Fruit fly (Drosophila melanogaster) whole organism, prepupa: ENCODE measurements around the gene VGlut.

Experiments
- Blimp-1 ChIP-seq: fragments of 200-800 bp; sonication (Bioruptor generic); optimal IDR thresholded peaks from 3 replicates; lab custom pipeline; 2017; ENCODE audit warnings: missing biosample characterization, missing genetic modification characterization, mild to moderate bottlenecking, moderate library complexity, missing genetic modification reagents
- CG10631 ChIP-seq: fragments of 200-800 bp; sonication (Bioruptor generic); optimal IDR thresholded peaks from 2 replicates; lab custom pipeline; 2016; ENCODE audit warnings: missing biosample characterization, missing genetic modification characterization
- CG10669 ChIP-seq: fragments of 200-800 bp; sonication (Bioruptor generic); optimal IDR thresholded peaks from 3 replicates; lab custom pipeline; 2018; ENCODE audit warnings: missing biosample characterization, mild to moderate bottlenecking, missing genetic modification characterization, moderate library complexity
- CG11762 ChIP-seq: fragments of 200-800 bp; sonication (Bioruptor generic); optimal IDR thresholded peaks from 3 replicates; lab custom pipeline; 2016; ENCODE audit warnings: missing biosample characterization, missing genetic modification characterization; ENCODE audit not compliant: insufficient read depth
- CG11902 ChIP-seq: fragments of 200-800 bp; sonication (Bioruptor generic); optimal IDR thresholded peaks from 3 replicates; lab custom pipeline; 2016; ENCODE audit warnings: missing biosample characterization, missing genetic modification characterization
- CG15336 ChIP-seq: fragments of 200-800 bp; sonication (Bioruptor generic); IDR thresholded peaks from 2 replicates; pipeline ENCODE4 v1.3.6; 2022; ENCODE audit warnings: missing biosample characterization, missing genetic modification characterization
- CG1621 ChIP-seq: fragments of 200-800 bp; sonication (Bioruptor generic); optimal IDR thresholded peaks from 3 replicates; lab custom pipeline; 2018; ENCODE audit warnings: missing biosample characterization, mild to moderate bottlenecking, missing genetic modification characterization
- CG16779 ChIP-seq: fragments of 200-800 bp; sonication (Bioruptor generic); optimal IDR thresholded peaks from 3 replicates; lab custom pipeline; 2017; ENCODE audit warnings: missing biosample characterization, mild to moderate bottlenecking, missing genetic modification characterization
- CG3032 ChIP-seq: fragments of 200-800 bp; optimal IDR thresholded peaks from 2 replicates; lab custom pipeline; 2019; ENCODE audit warnings: missing biosample characterization, mild to moderate bottlenecking, missing genetic modification characterization, moderate library complexity
- CG31627 ChIP-seq: fragments of 200-800 bp; sonication (Bioruptor generic); optimal IDR thresholded peaks from 3 replicates; lab custom pipeline; 2016; ENCODE audit warnings: missing biosample characterization, missing genetic modification characterization
- CG32006 ChIP-seq: fragments of 200-800 bp; sonication (Bioruptor generic); optimal IDR thresholded peaks from 3 replicates; lab custom pipeline; 2017; ENCODE audit warnings: missing biosample characterization, mild to moderate bottlenecking, missing genetic modification characterization
- CG34406 ChIP-seq: fragments of 200-800 bp; sonication (Bioruptor generic); optimal IDR thresholded peaks from 3 replicates; lab custom pipeline; 2016; ENCODE audit warnings: missing biosample characterization, missing genetic modification characterization
- CG6163 ChIP-seq: fragments of 200-800 bp; sonication (Bioruptor generic); IDR thresholded peaks from 3 replicates; pipeline ENCODE4 v1.3.6; 2022; ENCODE audit warnings: missing biosample characterization, missing genetic modification characterization
- CG6276 ChIP-seq: fragments of 200-800 bp; sonication (Bioruptor generic); optimal IDR thresholded peaks from 2 replicates; lab custom pipeline; 2017; ENCODE audit warnings: missing biosample characterization, mild to moderate bottlenecking, missing genetic modification characterization
- CG6808 ChIP-seq: fragments of 200-800 bp; sonication (Bioruptor generic); optimal IDR thresholded peaks from 3 replicates; lab custom pipeline; 2017; ENCODE audit warnings: missing biosample characterization, missing genetic modification characterization, mild to moderate bottlenecking, moderate library complexity, missing genetic modification reagents
- CG7368 ChIP-seq: fragments of 200-800 bp; sonication (Bioruptor generic); optimal IDR thresholded peaks from 3 replicates; lab custom pipeline; 2016; ENCODE audit warnings: missing biosample characterization, missing genetic modification characterization
- CG8319 ChIP-seq: fragments of 200-800 bp; sonication (Bioruptor generic); optimal IDR thresholded peaks from 3 replicates; lab custom pipeline; 2016; ENCODE audit warnings: missing biosample characterization, missing genetic modification characterization
- CG9139 ChIP-seq: fragments of 200-800 bp; sonication (Bioruptor generic); optimal IDR thresholded peaks from 3 replicates; lab custom pipeline; 2017; ENCODE audit warnings: missing biosample characterization, mild to moderate bottlenecking, missing genetic modification characterization
- Eip75B ChIP-seq: fragments of 200-800 bp; sonication (Bioruptor generic); optimal IDR thresholded peaks from 3 replicates; lab custom pipeline; 2016; ENCODE audit warnings: missing biosample characterization, missing genetic modification characterization
- Eip78C ChIP-seq: fragments of 200-800 bp; sonication (Bioruptor generic); peaks from one replicate; lab custom pipeline; 2016; ENCODE audit warnings: missing biosample characterization, missing genetic modification characterization
- Ets21C ChIP-seq: fragments of 200-800 bp; sonication (Bioruptor generic); optimal IDR thresholded peaks from 3 replicates; lab custom pipeline; 2016; ENCODE audit warnings: missing biosample characterization, missing genetic modification characterization
- Ets96B ChIP-seq: fragments of 200-800 bp; optimal IDR thresholded peaks from 2 replicates; lab custom pipeline; 2019; ENCODE audit warnings: missing biosample characterization, mild to moderate bottlenecking, missing genetic modification characterization, moderate library complexity
- Hr38 ChIP-seq: sonication (Bioruptor generic); optimal IDR thresholded peaks from 2 replicates; lab custom pipeline; 2016; ENCODE audit warnings: missing biosample characterization, missing genetic modification characterization
- Hr39 ChIP-seq: fragments of 200-800 bp; sonication (Bioruptor generic); optimal IDR thresholded peaks from 2 replicates; lab custom pipeline; 2016; ENCODE audit warnings: missing biosample characterization, missing genetic modification characterization
- Lpt ChIP-seq: fragments of 200-800 bp; sonication (Bioruptor generic); optimal IDR thresholded peaks from 3 replicates; lab custom pipeline; 2016; ENCODE audit warnings: missing biosample characterization, missing genetic modification characterization
- Smox ChIP-seq: fragments of 200-800 bp; sonication (Bioruptor generic); optimal IDR thresholded peaks from 3 replicates; lab custom pipeline; 2016; ENCODE audit warnings: missing biosample characterization, missing genetic modification characterization
- Sox102F ChIP-seq: fragments of 200-800 bp; sonication (Bioruptor generic); optimal IDR thresholded peaks from 2 replicates; lab custom pipeline; 2016; ENCODE audit warnings: missing biosample characterization, mild to moderate bottlenecking, missing genetic modification characterization
- Sox14 ChIP-seq: fragments of 200-800 bp; sonication (Bioruptor generic); optimal IDR thresholded peaks from 3 replicates; lab custom pipeline; 2016; ENCODE audit warnings: missing biosample characterization, missing genetic modification characterization
- Sox15 ChIP-seq: fragments of 200-800 bp; sonication (Bioruptor generic); optimal IDR thresholded peaks from 3 replicates; lab custom pipeline; 2016; ENCODE audit warnings: missing biosample characterization, missing genetic modification characterization
- achi ChIP-seq: fragments of 200-800 bp; sonication (Bioruptor generic); optimal IDR thresholded peaks from 3 replicates; lab custom pipeline; 2016; ENCODE audit warnings: missing biosample characterization, missing genetic modification characterization
- acj6 ChIP-seq: fragments of 200-800 bp; sonication (Bioruptor generic); optimal IDR thresholded peaks from 3 replicates; lab custom pipeline; 2016; ENCODE audit warnings: missing biosample characterization, missing genetic modification characterization
- eg ChIP-seq: fragments of 200-800 bp; sonication (Bioruptor generic); IDR thresholded peaks from 3 replicates; pipeline ENCODE4 v1.3.6; 2022; ENCODE audit warnings: missing biosample characterization, missing genetic modification characterization
- esn ChIP-seq: fragments of 200-800 bp; sonication (Bioruptor generic); optimal IDR thresholded peaks from 2 replicates; lab custom pipeline; 2016; ENCODE audit warnings: missing biosample characterization, mild to moderate bottlenecking, missing genetic modification characterization, moderate library complexity
- net ChIP-seq: fragments of 200-800 bp; sonication (Bioruptor generic); optimal IDR thresholded peaks from 3 replicates; lab custom pipeline; 2016; ENCODE audit warnings: missing biosample characterization, missing genetic modification characterization
- pdm3 ChIP-seq: fragments of 200-800 bp; sonication (Bioruptor generic); optimal IDR thresholded peaks from 3 replicates; lab custom pipeline; 2016; ENCODE audit warnings: missing biosample characterization, missing genetic modification characterization
- salr ChIP-seq, 2 experiments: fragments of 200-800 bp; sonication (Bioruptor generic); optimal IDR thresholded peaks; 3 replicates each; lab custom pipeline; 2016 to 2018; ENCODE audit warnings: missing biosample characterization in 2 of 2, missing genetic modification characterization in 2 of 2, mild to moderate bottlenecking in 1 of 2
- svp ChIP-seq: fragments of 200-800 bp; sonication (Bioruptor generic); peaks from one replicate; lab custom pipeline; 2016; ENCODE audit warnings: missing biosample characterization, missing genetic modification characterization
- topi ChIP-seq: fragments of 200-800 bp; sonication (Bioruptor generic); optimal IDR thresholded peaks from 3 replicates; lab custom pipeline; 2016; ENCODE audit warnings: missing biosample characterization, missing genetic modification characterization
- vri ChIP-seq: fragments of 200-800 bp; sonication (Bioruptor generic); optimal IDR thresholded peaks from 3 replicates; lab custom pipeline; 2016; ENCODE audit warnings: missing biosample characterization, mild to moderate bottlenecking, missing genetic modification characterization

Gene VGlut

dm6 chr2L:2365655-2366214 is 34.4 kb upstream of the VGlut start (continued):
- TF ChIP-seq vri (no peak), CG32006 (GFP tag; lab: Kevin White, UChicago) (peak; percentile 42), Blimp-1 (GFP tag; lab: Kevin White, UChicago) (no peak), CG7368 (GFP tag; lab: Kevin White, UChicago) (no peak), CG9139 (GFP tag; lab: Kevin White, UChicago) (no peak), Hr38 (GFP tag; lab: Kevin White, UChicago) (no peak), Eip78C (GFP tag; lab: Kevin White, UChicago) (peak; percentile 86), Smox (GFP tag; lab: Kevin White, UChicago) (peak; percentile 22), CG34406 (GFP tag; lab: Kevin White, UChicago) (peak; percentile 5), CG31627 (GFP tag; lab: Kevin White, UChicago) (peak; percentile 34), Lpt (GFP tag; lab: Kevin White, UChicago) (no peak), acj6 (GFP tag; lab: Kevin White, UChicago) (peak; percentile 45), Eip75B (GFP tag; lab: Kevin White, UChicago) (no peak), CG10631 (peak; percentile 2), CG10669 (GFP tag; lab: Kevin White, UChicago) (peak; percentile 42), eg (GFP tag; lab: Robert Waterston, UW) (peak; percentile 35; the same call in 1 of the 3 replicates), CG11902 (GFP tag; lab: Kevin White, UChicago) (no peak), Ets21C (GFP tag; lab: Kevin White, UChicago) (no peak), Hr39 (peak; percentile 20), CG11762 (GFP tag; lab: Kevin White, UChicago) (peak; percentile 16), CG6276 (GFP tag; lab: Kevin White, UChicago) (no peak), CG16779 (tag; lab: Kevin White, UChicago) (no peak), Ets96B (tag; lab: Kevin White, UChicago) (peak; percentile 41), CG3032 (tag; lab: Kevin White, UChicago) (peak; percentile 6), esn (peak; percentile 20), CG1621 (tag; lab: Kevin White, UChicago) (no peak), salr (GFP tag; optimal IDR thresholded peaks at IDR 0.05; lab: Kevin White, UChicago) (peak in 1 of 2 experiments; percentile 35), net (GFP tag; lab: Kevin White, UChicago) (no peak), pdm3 (GFP tag; lab: Kevin White, UChicago) (peak; percentile 39), CG15336 (GFP tag; lab: Robert Waterston, UW) (peak; percentile 34), CG6808 (GFP tag; lab: Kevin White, UChicago) (peak; percentile 16), Sox15 (GFP tag; lab: Kevin White, UChicago) (no peak), achi (GFP tag; lab: Kevin White, UChicago) (peak; percentile 47), topi (GFP tag; lab: Kevin White, UChicago) (peak; percentile 31), Sox14 (GFP tag; lab: Kevin White, UChicago) (no peak), Sox102F (GFP tag; lab: Kevin White, UChicago) (no peak), CG8319 (no peak)
- TF ChIP-seq, all 60 proteins: peak for 30

dm6 chr2L:2370352-2370751 is 29.7 kb upstream of the VGlut start:
- TF ChIP-seq CG6163 (GFP tag; lab: Robert Waterston, UW) = 0 out of 3 replicates have a peak, but pooled peaks have one; percentile 13
- peak; percentile 98 for TF ChIP-seq svp (GFP tag; lab: Kevin White, UChicago)
- TF ChIP-seq CG10631 = no peak
